Fruit fly (Drosophila melanogaster): ENCODE measurements around the gene alpha-Est2.

The alpha-Est2 gene

DNA sequence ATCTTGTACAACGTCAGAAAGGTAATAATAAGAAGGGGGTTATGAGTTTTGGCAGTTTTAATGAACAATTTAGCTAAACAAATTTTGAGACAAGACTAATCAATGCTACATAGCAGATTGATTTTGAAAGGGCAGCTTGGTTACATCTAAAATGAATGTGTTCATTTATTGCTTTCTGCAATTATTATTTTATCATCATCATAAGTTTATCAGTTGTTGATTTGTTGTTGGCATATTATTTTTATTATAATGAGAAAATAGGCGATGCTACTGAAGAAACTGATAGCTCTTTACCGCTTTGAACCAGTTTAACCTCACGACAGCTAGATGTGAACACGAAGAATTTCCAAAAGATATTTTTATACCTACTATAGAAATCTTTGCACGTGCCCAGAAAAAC lies 39.3 kb upstream of the alpha-Est2 start, which contains the start of gene Mics1:
Mics1 (minus strand) TSS at position 101 of the 400 bp plus-strand sequence.
- TF ChIP-seq CG14711 (tag; optimal IDR thresholded peaks at IDR 0.05) (no peak), bab1 (GFP tag; optimal IDR thresholded peaks at IDR 0.05) (no peak), toe (GFP tag; optimal IDR thresholded peaks at IDR 0.05) (no peak), pad (GFP tag; optimal IDR thresholded peaks at IDR 0.05) (no peak), CG7101 (tag; optimal IDR thresholded peaks at IDR 0.05) (no peak), CG5204 (GFP tag; optimal IDR thresholded peaks at IDR 0.05) (no peak), kay (GFP tag; ENCODE audit: borderline replicate concordance) (no peak), Crg-1 (GFP tag; optimal IDR thresholded peaks at IDR 0.05) (no peak), Mnt (GFP tag; optimal IDR thresholded peaks at IDR 0.05) (no peak), CG12768 (GFP tag; optimal IDR thresholded peaks at IDR 0.05) (no peak), CG1620 (GFP tag; optimal IDR thresholded peaks at IDR 0.05) (no peak), ovo (GFP tag; optimal IDR thresholded peaks at IDR 0.05) (no peak), CG33017 (tag; optimal IDR thresholded peaks at IDR 0.05) (no peak), CG7045 (GFP tag; optimal IDR thresholded peaks at IDR 0.05) (no peak), tj (GFP tag; optimal IDR thresholded peaks at IDR 0.05) (no peak)

DNA sequence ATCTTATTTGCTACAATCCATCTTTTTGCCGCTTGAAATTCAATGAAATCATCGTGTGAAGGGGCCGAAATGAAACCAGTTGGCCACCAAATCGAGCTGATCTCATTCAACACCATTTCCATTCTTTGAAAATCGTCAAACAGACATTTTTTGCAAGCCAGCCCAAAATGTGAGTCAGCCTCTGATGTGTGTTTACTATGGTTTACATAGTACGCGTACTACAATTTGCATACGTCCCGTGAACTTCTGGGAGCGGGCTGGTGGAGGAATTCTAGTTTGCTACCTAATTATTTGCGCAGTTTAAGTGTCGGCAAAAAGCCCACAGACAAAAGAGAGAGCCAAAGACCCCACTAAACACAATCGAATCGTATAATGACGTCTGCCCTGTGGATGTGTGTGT lies 38.4 kb upstream of the alpha-Est2 start:
- TF ChIP-seq bab1 (GFP tag; optimal IDR thresholded peaks at IDR 0.05) (no peak), tj (GFP tag; optimal IDR thresholded peaks at IDR 0.05) (peak; percentile 62)

- TF ChIP-seq Hr96 (GFP tag; optimal IDR thresholded peaks at IDR 0.05), result peak; percentile 39
- TF ChIP-seq Clk (GFP tag; optimal IDR thresholded peaks at IDR 0.05), result no peak
- peak; percentile 11 for TF ChIP-seq pad (GFP tag; optimal IDR thresholded peaks at IDR 0.05)
- no peak for TF ChIP-seq CG1620 (GFP tag; optimal IDR thresholded peaks at IDR 0.05)
- TF ChIP-seq ovo (GFP tag; optimal IDR thresholded peaks at IDR 0.05), result no peak
- TF ChIP-seq CG7101 (tag; optimal IDR thresholded peaks at IDR 0.05), result peak; percentile 14
- TF ChIP-seq tj (GFP tag; optimal IDR thresholded peaks at IDR 0.05), result peak; percentile 60
- peak; percentile 1 for TF ChIP-seq CG14711 (tag; optimal IDR thresholded peaks at IDR 0.05)
- peak; percentile 25 for TF ChIP-seq CG33017 (tag; optimal IDR thresholded peaks at IDR 0.05)
- no peak for TF ChIP-seq CG5204 (GFP tag; optimal IDR thresholded peaks at IDR 0.05)
- peak; percentile 33 for TF ChIP-seq CG12768 (GFP tag; optimal IDR thresholded peaks at IDR 0.05)
- peak; percentile 95 for TF ChIP-seq kay (GFP tag; ENCODE audit: borderline replicate concordance)
- TF ChIP-seq Mnt (GFP tag; optimal IDR thresholded peaks at IDR 0.05), result peak; percentile 74
- no peak for TF ChIP-seq CG7045 (GFP tag; optimal IDR thresholded peaks at IDR 0.05)
- no peak for TF ChIP-seq cnc (optimal IDR thresholded peaks at IDR 0.05)
- no peak for TF ChIP-seq Crg-1 (GFP tag; optimal IDR thresholded peaks at IDR 0.05)
- TF ChIP-seq bab1 (GFP tag; optimal IDR thresholded peaks at IDR 0.05), result no peak
- peak; percentile 16 for TF ChIP-seq CG11617 (GFP tag; optimal IDR thresholded peaks at IDR 0.05)
- TF ChIP-seq cic (GFP tag; optimal IDR thresholded peaks at IDR 0.05), result peak; percentile 59
- TF ChIP-seq toe (GFP tag; optimal IDR thresholded peaks at IDR 0.05), result no peak
Measured at dm6 chr3R:7504989-7505761, 36.4 kb upstream of the alpha-Est2 start, which contains the start of gene alpha-Est9. Gene alpha-Est9, minus strand, starts transcription at chr3R:7505098.

- peak; percentile 53 for TF ChIP-seq CG5204 (GFP tag; optimal IDR thresholded peaks at IDR 0.05)
- peak; percentile 43 for TF ChIP-seq CG7045 (GFP tag; optimal IDR thresholded peaks at IDR 0.05)
- TF ChIP-seq cic (GFP tag; optimal IDR thresholded peaks at IDR 0.05), result no peak
- peak; percentile 2 for TF ChIP-seq CG7101 (tag; optimal IDR thresholded peaks at IDR 0.05)
- no peak for TF ChIP-seq CG1620 (GFP tag; optimal IDR thresholded peaks at IDR 0.05)
- peak; percentile 67 for TF ChIP-seq CG14711 (tag; optimal IDR thresholded peaks at IDR 0.05)
- no peak for TF ChIP-seq bab1 (GFP tag; optimal IDR thresholded peaks at IDR 0.05)
- TF ChIP-seq pad (GFP tag; optimal IDR thresholded peaks at IDR 0.05), result peak; percentile 19
- TF ChIP-seq kay (GFP tag; ENCODE audit: borderline replicate concordance), result peak; percentile 74
- TF ChIP-seq Hr96 (GFP tag; optimal IDR thresholded peaks at IDR 0.05), result no peak
- TF ChIP-seq Clk (GFP tag; optimal IDR thresholded peaks at IDR 0.05), result no peak
Measured at dm6 chr3R:7506314-7506988, 35.2 kb upstream of the alpha-Est2 start.

DNA sequence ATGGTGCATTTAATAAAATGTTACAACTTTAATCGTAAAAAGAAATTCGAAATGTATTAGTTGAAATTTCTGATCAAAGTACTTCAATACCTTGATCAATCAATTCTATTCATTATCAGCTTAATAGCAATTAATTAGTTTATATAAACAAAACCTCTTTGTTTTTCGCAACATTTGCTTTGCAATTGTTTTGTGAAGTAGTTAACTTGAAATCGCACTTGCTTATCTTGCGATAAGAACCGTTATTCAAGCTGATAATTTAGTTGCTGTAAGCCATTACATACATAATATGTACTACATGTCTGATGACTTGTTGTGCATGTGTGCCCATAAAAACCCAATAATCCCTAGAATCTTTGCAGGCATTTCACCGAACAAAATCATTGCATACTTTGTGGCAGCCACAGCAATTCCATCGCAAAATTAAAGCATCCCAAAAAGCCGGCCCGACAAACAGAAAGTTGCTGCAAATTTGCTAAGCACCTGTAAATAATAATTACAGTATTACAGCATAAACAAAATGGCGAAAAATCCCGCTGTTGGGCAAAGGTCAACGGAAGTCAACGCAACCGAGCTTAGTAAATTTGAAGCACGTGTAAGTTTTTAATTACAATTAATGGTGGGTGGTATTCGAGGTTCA lies 33.3 kb upstream of the alpha-Est2 start:
- TF ChIP-seq tj (GFP tag; optimal IDR thresholded peaks at IDR 0.05) (peak; percentile 1), kay (GFP tag; ENCODE audit: borderline replicate concordance) (peak; percentile 86), cic (GFP tag; optimal IDR thresholded peaks at IDR 0.05) (peak; percentile 18), CG33017 (tag; optimal IDR thresholded peaks at IDR 0.05) (no peak), CG12768 (GFP tag; optimal IDR thresholded peaks at IDR 0.05) (no peak), bab1 (GFP tag; optimal IDR thresholded peaks at IDR 0.05) (peak; percentile 5)

DNA sequence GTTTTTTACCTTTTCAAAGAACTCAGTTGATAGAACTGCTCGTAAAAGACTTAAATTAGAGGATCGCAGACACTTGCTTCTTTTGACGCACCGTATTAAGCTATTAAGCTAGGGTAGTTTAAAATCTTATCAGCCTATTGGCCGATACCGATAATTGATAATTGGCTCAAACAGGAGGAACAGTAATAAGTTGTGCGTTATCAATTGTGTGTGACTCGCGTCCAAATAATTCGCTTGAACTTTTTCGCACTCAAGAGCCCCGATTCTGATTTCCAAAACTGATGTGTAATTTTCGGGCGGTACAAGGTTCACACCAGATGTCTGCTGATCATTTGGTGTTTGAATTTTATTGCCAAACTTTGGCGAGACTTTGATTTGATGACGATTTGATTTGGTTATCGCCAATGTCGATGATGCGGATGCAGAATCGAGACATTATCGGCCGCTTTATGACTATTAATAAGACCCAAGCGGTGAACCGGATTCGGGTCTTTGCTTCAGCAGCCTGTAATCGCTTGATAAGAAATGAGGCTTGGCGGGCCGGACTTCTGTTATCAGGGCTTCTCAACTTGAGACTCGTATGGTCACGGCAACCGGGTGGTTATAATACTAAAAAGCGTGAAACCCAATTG lies 27.3 kb upstream of the alpha-Est2 start:
- TF ChIP-seq kay (GFP tag; ENCODE audit: borderline replicate concordance), result peak; percentile 64
- TF ChIP-seq Mnt (GFP tag; optimal IDR thresholded peaks at IDR 0.05), result no peak

All from whole organism, adult.